Fruit fly (Drosophila melanogaster) whole organism, embryonic: Measurements from ENCODE around the gene Npc2g.
A peak's percentile ranks its signal among the peaks of the same experiment; 100 is the strongest.

Source experiments
- CG10462 ChIP-seq: fragments of 200-800 bp; sonication (Bioruptor generic); optimal IDR thresholded peaks from 2 replicates; lab custom pipeline; 2016; ENCODE audit warnings: missing biosample characterization, missing genetic modification characterization
- CG10654 ChIP-seq: fragments of 200-800 bp; sonication (Bioruptor generic); optimal IDR thresholded peaks from 2 replicates; lab custom pipeline; 2016; ENCODE audit warnings: missing biosample characterization, missing genetic modification characterization
- CG12104 ChIP-seq: fragments of 200-800 bp; sonication (Bioruptor generic); optimal IDR thresholded peaks from 3 replicates; lab custom pipeline; 2016; ENCODE audit warnings: missing biosample characterization, missing genetic modification characterization
- CG13624 ChIP-seq: fragments of 200-800 bp; sonication (Bioruptor generic); optimal IDR thresholded peaks from 2 replicates; lab custom pipeline; 2016; ENCODE audit warnings: missing biosample characterization, missing genetic modification characterization
- CG14965 ChIP-seq: fragments of 200-800 bp; sonication (Bioruptor generic); optimal IDR thresholded peaks from 2 replicates; lab custom pipeline; 2016; ENCODE audit warnings: missing biosample characterization, missing genetic modification characterization, borderline replicate concordance
- CG15269 ChIP-seq: fragments of 200-800 bp; sonication (Bioruptor generic); optimal IDR thresholded peaks from 2 replicates; lab custom pipeline; 2018; ENCODE audit warnings: missing biosample characterization, mild to moderate bottlenecking, missing genetic modification characterization, moderate library complexity
- CG15514 ChIP-seq: fragments of 200-800 bp; sonication (Bioruptor generic); optimal IDR thresholded peaks from 3 replicates; lab custom pipeline; 2017; ENCODE audit warnings: missing biosample characterization, missing genetic modification characterization, mild to moderate bottlenecking, moderate library complexity, missing genetic modification reagents
- CG18764 ChIP-seq: fragments of 200-800 bp; sonication (Bioruptor generic); optimal IDR thresholded peaks from 3 replicates; lab custom pipeline; 2016; ENCODE audit warnings: missing biosample characterization, missing genetic modification characterization
- CG2678 ChIP-seq: fragments of 200-800 bp; sonication (Bioruptor generic); optimal IDR thresholded peaks from 3 replicates; lab custom pipeline; 2019; ENCODE audit warnings: missing biosample characterization, mild to moderate bottlenecking, missing genetic modification characterization, moderate library complexity
- CG3163 ChIP-seq: fragments of 200-800 bp; sonication (Bioruptor generic); optimal IDR thresholded peaks from 3 replicates; lab custom pipeline; 2016; ENCODE audit warnings: missing biosample characterization, missing genetic modification characterization
- CG7963 ChIP-seq: fragments of 200-800 bp; sonication (Bioruptor generic); IDR thresholded peaks from 3 replicates; pipeline ENCODE4 v1.3.6; 2022; ENCODE audit warnings: missing biosample characterization, missing genetic modification characterization; ENCODE audit not compliant: partially characterized antibody
- CG9437 ChIP-seq: fragments of 200-800 bp; sonication (Bioruptor generic); optimal IDR thresholded peaks from 2 replicates; lab custom pipeline; 2018; ENCODE audit warnings: missing biosample characterization, mild to moderate bottlenecking, missing genetic modification characterization
- Camta ChIP-seq: fragments of 200-800 bp; sonication (Bioruptor generic); optimal IDR thresholded peaks from 2 replicates; lab custom pipeline; 2016; ENCODE audit warnings: missing biosample characterization, missing genetic modification characterization
- CrebB ChIP-seq: fragments of 200-800 bp; sonication (Bioruptor generic); optimal IDR thresholded peaks from 3 replicates; lab custom pipeline; 2018; ENCODE audit warnings: missing biosample characterization, mild to moderate bottlenecking, missing genetic modification characterization
- Deaf1 ChIP-seq: fragments of 200-800 bp; optimal IDR thresholded peaks from 3 replicates; lab custom pipeline; 2019; ENCODE audit warnings: missing biosample characterization, mild to moderate bottlenecking, missing genetic modification characterization, moderate library complexity
- Dll ChIP-seq: fragments of 200-800 bp; sonication (Bioruptor generic); IDR thresholded peaks from 4 replicates; pipeline ENCODE4 v1.3.6; 2022; ENCODE audit warnings: missing biosample characterization, missing genetic modification characterization; ENCODE audit not compliant: partially characterized antibody
- ERR ChIP-seq: fragments of 200-800 bp; sonication (Bioruptor generic); optimal IDR thresholded peaks from 2 replicates; lab custom pipeline; 2016; ENCODE audit warnings: missing biosample characterization, missing genetic modification characterization
- Ets65A ChIP-seq: fragments of 200-800 bp; sonication (Bioruptor generic); peaks from one replicate; lab custom pipeline; 2016; ENCODE audit warnings: missing biosample characterization, missing genetic modification characterization
- HLHmδ ChIP-seq: fragments of 200-800 bp; sonication (Bioruptor generic); optimal IDR thresholded peaks from 2 replicates; lab custom pipeline; 2018; ENCODE audit warnings: missing biosample characterization, mild to moderate bottlenecking, missing genetic modification characterization, moderate library complexity
- Jarid2 ChIP-seq: fragments of 200-800 bp; sonication (Bioruptor generic); optimal IDR thresholded peaks from 3 replicates; lab custom pipeline; 2017; ENCODE audit warnings: mild to moderate bottlenecking, missing biosample characterization, missing genetic modification reagents, missing genetic modification characterization
- Kr ChIP-seq: fragments of 200-800 bp; sonication (Bioruptor generic); optimal IDR thresholded peaks from 2 replicates; lab custom pipeline; 2017; ENCODE audit warnings: missing biosample characterization, mild to moderate bottlenecking, missing genetic modification characterization
- MBD-R2 ChIP-seq: fragments of 200-800 bp; sonication (Bioruptor generic); IDR thresholded peaks from 2 replicates; pipeline ENCODE4 v1.3.6; 2022; ENCODE audit warnings: missing biosample characterization, missing genetic modification characterization
- Max ChIP-seq: fragments of 200-800 bp; sonication (Bioruptor generic); optimal IDR thresholded peaks from 2 replicates; lab custom pipeline; 2016; ENCODE audit warnings: missing biosample characterization, mild to moderate bottlenecking, missing genetic modification characterization
- Nf-YC ChIP-seq: fragments of 200-800 bp; optimal IDR thresholded peaks from 3 replicates; lab custom pipeline; 2019; ENCODE audit warnings: missing biosample characterization, mild to moderate bottlenecking, missing genetic modification characterization, moderate library complexity
- Oaz ChIP-seq: fragments of 200-800 bp; sonication (Bioruptor generic); IDR thresholded peaks from 2 replicates; pipeline ENCODE4 v1.3.6; 2022; ENCODE audit warnings: missing biosample characterization, missing genetic modification characterization
- Opbp ChIP-seq: fragments of 200-800 bp; sonication (Bioruptor generic); IDR thresholded peaks from 3 replicates; pipeline ENCODE4 v1.3.6; 2022; ENCODE audit warnings: missing biosample characterization, missing genetic modification characterization; ENCODE audit not compliant: partially characterized antibody
- Pdp1 ChIP-seq, 2 experiments: fragments of 200-800 bp; sonication (Bioruptor generic); optimal IDR thresholded peaks; 3 replicates each; lab custom pipeline; 2016; ENCODE audit warnings: missing biosample characterization in 2 of 2, missing genetic modification characterization in 2 of 2, mild to moderate bottlenecking in 1 of 2, moderate library complexity in 1 of 2
- Rx ChIP-seq: fragments of 200-800 bp; sonication (Bioruptor generic); IDR thresholded peaks from 2 replicates; pipeline ENCODE4 v1.3.6; 2022; ENCODE audit warnings: missing biosample characterization, missing genetic modification characterization
- Stat92E ChIP-seq, 3 experiments: fragments of >200 bp in 2 of 3; fragments of 200-800 bp in 1 of 3; sonication (Bioruptor generic) in 1 of 3; optimal IDR thresholded peaks; 2 replicates each; lab custom pipeline; 2017 to 2019; ENCODE audit warnings: missing biosample characterization in 3 of 3, missing genetic modification characterization in 3 of 3, mild to moderate bottlenecking in 1 of 3, moderate library complexity in 1 of 3
- ash1 ChIP-seq: fragments of 200-800 bp; sonication (Bioruptor generic); optimal IDR thresholded peaks from 2 replicates; lab custom pipeline; 2018; ENCODE audit warnings: missing biosample characterization, mild to moderate bottlenecking, missing genetic modification characterization
- chm ChIP-seq: fragments of 200-800 bp; sonication (Bioruptor generic); IDR thresholded peaks from 2 replicates; pipeline ENCODE4 v1.3.6; 2022; ENCODE audit warnings: missing biosample characterization, missing genetic modification characterization
- danr ChIP-seq: fragments of 200-800 bp; sonication (Bioruptor generic); IDR thresholded peaks from 2 replicates; pipeline ENCODE4 v1.3.6; 2022; ENCODE audit warnings: missing biosample characterization, missing genetic modification characterization
- dpn ChIP-seq, 2 experiments: fragments of 200-800 bp; sonication (Bioruptor generic); optimal IDR thresholded peaks; 3 replicates each; lab custom pipeline; 2016; ENCODE audit warnings: missing biosample characterization in 2 of 2, missing genetic modification characterization in 2 of 2
- gro ChIP-seq: fragments of 200-800 bp; sonication (Bioruptor generic); optimal IDR thresholded peaks from 2 replicates; lab custom pipeline; 2016; ENCODE audit warnings: missing biosample characterization, missing genetic modification characterization
- kni ChIP-seq: fragments of 200-800 bp; sonication (Bioruptor generic); optimal IDR thresholded peaks from 3 replicates; lab custom pipeline; 2017; ENCODE audit warnings: mild to moderate bottlenecking, missing biosample characterization, missing genetic modification reagents, missing genetic modification characterization
- knrl ChIP-seq: fragments of 200-800 bp; sonication (Bioruptor generic); IDR thresholded peaks from 3 replicates; pipeline ENCODE4 v1.3.6; 2022; ENCODE audit warnings: missing biosample characterization, missing genetic modification characterization; ENCODE audit not compliant: partially characterized antibody
- lab ChIP-seq: fragments of 200-800 bp; sonication (Bioruptor generic); optimal IDR thresholded peaks from 3 replicates; lab custom pipeline; 2017; ENCODE audit warnings: missing biosample characterization, missing genetic modification characterization, mild to moderate bottlenecking, moderate library complexity, missing genetic modification reagents
- lmd ChIP-seq: fragments of 200-800 bp; sonication (Bioruptor generic); IDR thresholded peaks from 2 replicates; pipeline ENCODE4 v1.3.6; 2022; ENCODE audit warnings: missing biosample characterization, missing genetic modification characterization
- nau ChIP-seq: fragments of 200-800 bp; sonication (Bioruptor generic); optimal IDR thresholded peaks from 3 replicates; lab custom pipeline; 2017; ENCODE audit warnings: missing biosample characterization, mild to moderate bottlenecking, missing genetic modification characterization, missing genetic modification reagents
- pfk ChIP-seq: fragments of 200-800 bp; sonication (Bioruptor generic); optimal IDR thresholded peaks from 2 replicates; lab custom pipeline; 2018; ENCODE audit warnings: missing biosample characterization, mild to moderate bottlenecking, missing genetic modification characterization, moderate library complexity
- pros ChIP-seq: fragments of 200-800 bp; sonication (Bioruptor generic); optimal IDR thresholded peaks from 3 replicates; lab custom pipeline; 2019; ENCODE audit warnings: missing biosample characterization, mild to moderate bottlenecking, missing genetic modification characterization, moderate library complexity
- scrt ChIP-seq: fragments of 200-800 bp; sonication (Bioruptor generic); optimal IDR thresholded peaks from 2 replicates; lab custom pipeline; 2018; ENCODE audit warnings: missing biosample characterization, mild to moderate bottlenecking, missing genetic modification characterization, moderate library complexity
- sima ChIP-seq: fragments of 200-800 bp; sonication (Bioruptor generic); optimal IDR thresholded peaks from 2 replicates; lab custom pipeline; 2016; ENCODE audit warnings: missing biosample characterization, missing genetic modification characterization
- sna ChIP-seq: fragments of 200-800 bp; sonication (Bioruptor generic); IDR thresholded peaks from 2 replicates; pipeline ENCODE4 v1.3.6; 2022; ENCODE audit warnings: missing biosample characterization, missing genetic modification characterization; ENCODE audit not compliant: partially characterized antibody
- sug ChIP-seq: fragments of 200-800 bp; optimal IDR thresholded peaks from 2 replicates; lab custom pipeline; 2019; ENCODE audit warnings: missing biosample characterization, mild to moderate bottlenecking, missing genetic modification characterization, moderate library complexity
- vnd ChIP-seq: fragments of 200-800 bp; sonication (Bioruptor generic); IDR thresholded peaks from 3 replicates; pipeline ENCODE4 v1.3.6; 2022; ENCODE audit warnings: missing biosample characterization, missing genetic modification characterization; ENCODE audit not compliant: partially characterized antibody
- yki ChIP-seq: fragments of >200 bp; optimal IDR thresholded peaks from 3 replicates; lab custom pipeline; 2018
- z ChIP-seq: fragments of 200-800 bp; sonication (Bioruptor generic); IDR thresholded peaks from 3 replicates; pipeline ENCODE4 v1.3.6; 2022; ENCODE audit warnings: missing biosample characterization, missing genetic modification characterization

Npc2g gene

dm6 chr3R:30765306-30766033 lies 20.4 kb upstream of the Npc2g start, which contains the start of gene zfh1 (continued):
- TF ChIP-seq Ets65A: no peak
- peak; percentile 93 for TF ChIP-seq Nf-YC (tag; lab: Kevin White, UChicago)
- TF ChIP-seq chm (GFP tag; lab: Robert Waterston, UW): peak; percentile 73; the same call in 1 of the 2 replicates
- no peak for TF ChIP-seq CG15514 (GFP tag; lab: Kevin White, UChicago)
- TF ChIP-seq z: no peak
- TF ChIP-seq Pdp1 (GFP tag; optimal IDR thresholded peaks at IDR 0.05; lab: Kevin White, UChicago): peak in 1 of 2 experiments; percentile 23
- TF ChIP-seq CG15269 (tag; lab: Kevin White, UChicago): no peak
- 0 out of 4 replicates have a peak, but pooled peaks have one; percentile 20 for TF ChIP-seq Dll (GFP tag; lab: Robert Waterston, UW)
- TF ChIP-seq CG12104: no peak
- TF ChIP-seq Rx (GFP tag; lab: Robert Waterston, UW): no peak
- peak; percentile 96 for TF ChIP-seq CG9437 (GFP tag; lab: Kevin White, UChicago)
- TF ChIP-seq dpn (GFP tag; optimal IDR thresholded peaks at IDR 0.05; lab: Kevin White, UChicago): no peak
- TF ChIP-seq Oaz (GFP tag; lab: Robert Waterston, UW): no peak
- TF ChIP-seq ERR (GFP tag; lab: Kevin White, UChicago): peak; percentile 53
- TF ChIP-seq gro: peak; percentile 17
- peak; percentile 94 for TF ChIP-seq Jarid2 (GFP tag; lab: Kevin White, UChicago)
- no peak for TF ChIP-seq CG14965 (GFP tag; lab: Kevin White, UChicago)
- no peak for TF ChIP-seq lmd (GFP tag; lab: Robert Waterston, UW)
- TF ChIP-seq vnd (GFP tag; lab: Robert Waterston, UW): no peak
- TF ChIP-seq Opbp (GFP tag; lab: Robert Waterston, UW): 0 out of 3 replicates have a peak, but pooled peaks have one; percentile 61
- no peak for TF ChIP-seq CG7963 (GFP tag; lab: Robert Waterston, UW)
- peak; percentile 42; the same call in 1 of the 3 replicates for TF ChIP-seq knrl (GFP tag; lab: Robert Waterston, UW)
- TF ChIP-seq Max: no peak
- TF ChIP-seq Stat92E (GFP tag; optimal IDR thresholded peaks at IDR 0.05; lab: Kevin White, UChicago): peak in 1 of 3 experiments; percentile 38
- 0 out of 2 replicates have a peak, but pooled peaks have one; percentile 25 for TF ChIP-seq sna
- no peak for TF ChIP-seq CG2678 (tag; lab: Kevin White, UChicago)
- peak; percentile 60 for TF ChIP-seq CG10462
- TF ChIP-seq HLHmδ: peak; percentile 25
- peak; percentile 8 for TF ChIP-seq sug (tag; lab: Kevin White, UChicago)
- TF ChIP-seq kni: peak; percentile 6
- no peak for TF ChIP-seq CrebB (tag; lab: Kevin White, UChicago)
- TF ChIP-seq CG3163 (GFP tag; lab: Kevin White, UChicago): peak; percentile 4
- TF ChIP-seq Deaf1: peak; percentile 96
- peak; percentile 38 for TF ChIP-seq ash1 (GFP tag; lab: Kevin White, UChicago)
- no peak for TF ChIP-seq CG10654 (GFP tag; lab: Kevin White, UChicago)
- peak; percentile 14 for TF ChIP-seq nau (GFP tag; lab: Kevin White, UChicago)
- peak; percentile 68 for TF ChIP-seq pros (GFP tag; lab: Kevin White, UChicago)
- no peak for TF ChIP-seq pfk (GFP tag; lab: Kevin White, UChicago)
- peak; percentile 1 for TF ChIP-seq CG13624 (GFP tag; lab: Kevin White, UChicago)
- peak; percentile 19; the same call in 1 of the 2 replicates for TF ChIP-seq MBD-R2 (GFP tag; lab: Robert Waterston, UW)
- no peak for TF ChIP-seq danr (GFP tag; lab: Robert Waterston, UW)
- peak; percentile 19 for TF ChIP-seq lab
- TF ChIP-seq yki (lab: Kevin White, UChicago): peak; percentile 52
- no peak for TF ChIP-seq sima (GFP tag; lab: Kevin White, UChicago)
- no peak for TF ChIP-seq CG18764 (GFP tag; lab: Kevin White, UChicago)
- peak; percentile 7 for TF ChIP-seq scrt
- TF ChIP-seq Camta (GFP tag; lab: Kevin White, UChicago): no peak
- no peak for TF ChIP-seq Kr (GFP tag; lab: Kevin White, UChicago)
